Fruit fly (Drosophila melanogaster): ENCODE measurements around the gene Reck.

DNA sequence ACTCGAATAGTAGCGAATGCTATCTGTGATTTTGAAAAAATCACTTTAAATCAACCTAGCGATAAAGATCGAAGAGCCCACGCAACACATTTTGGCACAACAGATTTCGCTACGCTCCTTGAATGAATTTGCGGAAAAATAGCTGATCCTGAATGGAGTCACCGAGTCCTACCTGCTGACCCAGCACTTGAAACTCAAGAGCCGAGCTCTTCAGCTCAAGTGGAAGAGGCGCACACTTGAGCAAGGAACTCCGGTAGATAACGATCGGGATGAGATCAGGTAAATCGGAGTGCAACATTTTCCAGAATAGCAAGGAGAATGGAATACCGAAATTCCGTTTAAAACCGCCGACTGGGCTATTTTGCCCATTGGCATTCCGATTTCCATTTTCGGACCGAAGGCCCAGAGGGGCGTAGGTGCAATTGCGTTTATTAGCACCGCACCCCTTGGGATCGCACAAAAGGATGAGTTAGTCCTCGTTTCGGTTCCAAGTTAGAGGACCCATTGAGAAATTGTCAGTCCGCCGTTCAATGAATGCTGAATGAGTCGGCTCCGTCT lies 26.5 kb upstream of the Reck start:
- TF ChIP-seq CG11294 (GFP tag; IDR thresholded peaks at IDR 0.05) (no peak), fd85E (GFP tag; optimal IDR thresholded peaks at IDR 0.05) (no peak), CG3919 (GFP tag; optimal IDR thresholded peaks at IDR 0.05) (no peak), CG6276 (GFP tag; optimal IDR thresholded peaks at IDR 0.05) (no peak), CG34406 (GFP tag; optimal IDR thresholded peaks at IDR 0.05) (no peak), CG16779 (tag; optimal IDR thresholded peaks at IDR 0.05) (no peak), dac (GFP tag; optimal IDR thresholded peaks at IDR 0.05) (no peak), Lpt (GFP tag; optimal IDR thresholded peaks at IDR 0.05) (no peak), Eip93F (GFP tag; optimal IDR thresholded peaks at IDR 0.05) (no peak), CG9139 (GFP tag; optimal IDR thresholded peaks at IDR 0.05) (no peak), Sox14 (GFP tag; optimal IDR thresholded peaks at IDR 0.05) (no peak), CG31627 (GFP tag; optimal IDR thresholded peaks at IDR 0.05) (no peak), Sox102F (GFP tag; optimal IDR thresholded peaks at IDR 0.05) (no peak), Sox15 (GFP tag; optimal IDR thresholded peaks at IDR 0.05) (no peak)

Data from whole organism, prepupa.